Worm (Caenorhabditis elegans) whole organism, L4 larva: ENCODE data around the gene C47E12.12.

Source experiments
- D1046.2 ChIP-seq: fragments of 200-800 bp; sonication (Bioruptor generic); IDR thresholded peaks from 2 replicates; pipeline ENCODE4 v1.3.6; 2022; ENCODE audit warnings: missing genetic modification characterization, missing compliant biosample characterization
- F26F4.8 ChIP-seq: fragments of 200-800 bp; sonication (Bioruptor generic); conservative IDR thresholded peaks from 2 replicates; pipeline ENCODE4 v1.3.6; 2022; ENCODE audit warnings: missing genetic modification characterization, missing compliant biosample characterization
- T20F7.1 ChIP-seq: fragments of 200-800 bp; sonication (Bioruptor generic); optimal IDR thresholded peaks from 2 replicates; lab custom pipeline; 2018; ENCODE audit warnings: mild to moderate bottlenecking, missing genetic modification characterization, missing compliant biosample characterization
- Y5F2A.4 ChIP-seq: fragments of 200-800 bp; sonication (Bioruptor generic); optimal IDR thresholded peaks from 2 replicates; lab custom pipeline; 2018; ENCODE audit warnings: mild to moderate bottlenecking, missing genetic modification characterization, missing compliant biosample characterization
- Y75B8A.6 ChIP-seq: fragments of 200-800 bp; sonication (Bioruptor generic); IDR thresholded peaks from 2 replicates; pipeline ENCODE4 v1.3.6; 2022; ENCODE audit warnings: missing genetic modification reagents, missing genetic modification characterization, missing compliant biosample characterization
- ZK337.2 ChIP-seq: fragments of 200-800 bp; sonication (Bioruptor generic); IDR thresholded peaks from 2 replicates; pipeline ENCODE4 v1.3.6; 2022; ENCODE audit warnings: missing genetic modification reagents, missing genetic modification characterization, missing compliant biosample characterization
- ZK546.5 ChIP-seq, 2 experiments: sonication (generic microtip); optimal IDR thresholded peaks; 2 replicates each; lab custom pipeline; 2017; ENCODE audit warnings: missing biosample characterization in 2 of 2, missing genetic modification characterization in 2 of 2
- aha-1 ChIP-seq: fragments of 150-350 bp; peaks from one replicate; lab custom pipeline; 2014; ENCODE audit warnings: missing biosample characterization, missing genetic modification characterization
- aly-2 ChIP-seq: sonication (generic microtip); optimal IDR thresholded peaks from 2 replicates; lab custom pipeline; 2018; ENCODE audit warnings: missing biosample characterization, missing genetic modification characterization
- ceh-20 ChIP-seq: fragments of 200-800 bp; sonication (Bioruptor generic); IDR thresholded peaks from 2 replicates; pipeline ENCODE4 v1.3.6; 2022; ENCODE audit warnings: missing genetic modification reagents, missing genetic modification characterization, missing compliant biosample characterization
- ceh-62 ChIP-seq: sonication (generic microtip); optimal IDR thresholded peaks from 2 replicates; lab custom pipeline; 2017; ENCODE audit warnings: missing biosample characterization, missing genetic modification characterization
- ceh-82 ChIP-seq: sonication (generic microtip); optimal IDR thresholded peaks from 2 replicates; lab custom pipeline; 2017; ENCODE audit warnings: missing biosample characterization, missing genetic modification characterization
- cey-2 ChIP-seq: sonication (generic microtip); optimal IDR thresholded peaks from 3 replicates; lab custom pipeline; 2017; ENCODE audit warnings: missing genetic modification characterization, mild to moderate bottlenecking, missing compliant biosample characterization, antibody characterized with exemption, borderline replicate concordance; ENCODE audit not compliant: insufficient read depth
- daf-12 ChIP-seq: fragments of 150-350 bp; optimal IDR thresholded peaks from 2 replicates; lab custom pipeline; 2014; ENCODE audit warnings: missing biosample characterization, missing genetic modification reagents, missing genetic modification characterization
- daf-16 ChIP-seq, 3 experiments: sonication (generic microtip); optimal IDR thresholded peaks; 2 replicates each; lab custom pipeline; 2016 to 2017; ENCODE audit warnings: missing genetic modification characterization in 3 of 3, missing genetic modification reagents in 3 of 3, mild to moderate bottlenecking in 2 of 3, missing compliant biosample characterization in 2 of 3, missing biosample characterization in 1 of 3, moderate library complexity in 1 of 3
- daf-8 ChIP-seq: fragments of 200-800 bp; sonication (Bioruptor generic); IDR thresholded peaks from 2 replicates; pipeline ENCODE4 v1.3.6; 2022; ENCODE audit warnings: missing genetic modification characterization, missing compliant biosample characterization
- dve-1 ChIP-seq: sonication (generic microtip); optimal IDR thresholded peaks from 2 replicates; lab custom pipeline; 2017; ENCODE audit warnings: antibody characterized with exemption, mild to moderate bottlenecking, missing genetic modification characterization, missing compliant biosample characterization; ENCODE audit not compliant: insufficient read depth
- egl-43 ChIP-seq: fragments of 200-800 bp; sonication (Bioruptor generic); IDR thresholded peaks from 2 replicates; pipeline ENCODE4 v1.3.6; 2022; ENCODE audit warnings: missing genetic modification reagents, missing genetic modification characterization, missing compliant biosample characterization
- fkh-10 ChIP-seq: fragments of 150-350 bp; optimal IDR thresholded peaks from 2 replicates; lab custom pipeline; 2014; ENCODE audit warnings: missing biosample characterization, missing genetic modification reagents, missing genetic modification characterization
- hif-1 ChIP-seq, 2 experiments: sonication (generic microtip); optimal IDR thresholded peaks; 2 replicates each; lab custom pipeline; 2016 to 2017; ENCODE audit warnings: missing compliant biosample characterization in 2 of 2, missing genetic modification characterization in 2 of 2, missing genetic modification reagents in 2 of 2, missing genotype in 2 of 2, mild to moderate bottlenecking in 1 of 2
- lsy-2 ChIP-seq, 2 experiments: fragments of 150-350 bp in 1 of 2; sonication (generic microtip) in 1 of 2; optimal IDR thresholded peaks; 2 replicates each; lab custom pipeline; 2014 to 2017; ENCODE audit warnings: missing biosample characterization in 2 of 2, missing genetic modification characterization in 2 of 2
- madf-5 ChIP-seq, 2 experiments: fragments of 200-800 bp; sonication (Bioruptor generic); IDR thresholded peaks; 2 replicates each; pipeline ENCODE4 v1.3.6; 2022; ENCODE audit warnings: missing compliant biosample characterization in 2 of 2, missing genetic modification characterization in 2 of 2
- madf-9 ChIP-seq: fragments of 200-800 bp; sonication (Bioruptor generic); conservative IDR thresholded peaks from 2 replicates; pipeline ENCODE4 v1.3.6; 2022; ENCODE audit warnings: missing genetic modification reagents, missing genetic modification characterization, missing compliant biosample characterization
- mdl-1 ChIP-seq, 2 experiments: fragments of 150-350 bp in 1 of 2; sonication (generic microtip) in 1 of 2; optimal IDR thresholded peaks; 2 replicates each; lab custom pipeline; 2014 to 2017; ENCODE audit warnings: missing biosample characterization in 2 of 2, missing genetic modification characterization in 2 of 2
- mxl-3 ChIP-seq: fragments of 200-800 bp; sonication (Bioruptor generic); optimal IDR thresholded peaks from 2 replicates; lab custom pipeline; 2018; ENCODE audit warnings: mild to moderate bottlenecking, missing genetic modification characterization, missing compliant biosample characterization
- nhr-28 ChIP-seq: fragments of 150-350 bp; optimal IDR thresholded peaks from 2 replicates; lab custom pipeline; 2014; ENCODE audit warnings: missing biosample characterization, missing genetic modification characterization
- nhr-42 ChIP-seq: fragments of 200-800 bp; sonication (Bioruptor generic); IDR thresholded peaks from 2 replicates; pipeline ENCODE4 v1.3.6; 2022; ENCODE audit warnings: missing genetic modification characterization, missing compliant biosample characterization
- nhr-6 ChIP-seq: fragments of 150-350 bp; optimal IDR thresholded peaks from 2 replicates; lab custom pipeline; 2014; ENCODE audit warnings: missing biosample characterization, missing genetic modification characterization
- nhr-76 ChIP-seq: fragments of 150-350 bp; optimal IDR thresholded peaks from 2 replicates; lab custom pipeline; 2014; ENCODE audit warnings: missing biosample characterization, missing genetic modification characterization
- pha-4 ChIP-seq, 2 experiments: fragments of 150-350 bp in 1 of 2; fragments of 200-800 bp in 1 of 2; sonication (Bioruptor generic) in 1 of 2; IDR thresholded peaks in 1 of 2; optimal IDR thresholded peaks in 1 of 2; 2 replicates each; pipeline versions ENCODE4 v1.3.6 to Lab custom; 2014 to 2022; ENCODE audit warnings: missing genetic modification characterization in 2 of 2, missing genetic modification reagents in 2 of 2, missing biosample characterization in 1 of 2, missing compliant biosample characterization in 1 of 2
- php-3 ChIP-seq: fragments of 200-800 bp; sonication (Bioruptor generic); IDR thresholded peaks from 2 replicates; pipeline ENCODE4 v1.3.6; 2022; ENCODE audit warnings: missing genetic modification reagents, missing genetic modification characterization, missing compliant biosample characterization
- pqm-1 ChIP-seq: sonication (generic microtip); optimal IDR thresholded peaks from 2 replicates; lab custom pipeline; 2017; ENCODE audit warnings: missing biosample characterization, missing genetic modification characterization
- saeg-2 ChIP-seq: fragments of 200-800 bp; sonication (Bioruptor generic); IDR thresholded peaks from 2 replicates; pipeline ENCODE4 v1.3.6; 2022; ENCODE audit warnings: missing genetic modification reagents, missing genetic modification characterization, missing compliant biosample characterization
- unc-39 ChIP-seq: sonication (generic microtip); optimal IDR thresholded peaks from 2 replicates; lab custom pipeline; 2017; ENCODE audit warnings: missing biosample characterization, missing genetic modification characterization
- vab-7 ChIP-seq: fragments of 200-800 bp; sonication (Bioruptor generic); IDR thresholded peaks from 2 replicates; pipeline ENCODE4 v1.3.6; 2022; ENCODE audit warnings: missing genetic modification reagents, missing genetic modification characterization, missing compliant biosample characterization
- zag-1 ChIP-seq: fragments of 150-350 bp; optimal IDR thresholded peaks from 2 replicates; lab custom pipeline; 2014; ENCODE audit warnings: missing biosample characterization, missing genetic modification characterization
- zfp-2 ChIP-seq: sonication (generic microtip); optimal IDR thresholded peaks from 2 replicates; lab custom pipeline; 2016; ENCODE audit warnings: mild to moderate bottlenecking, missing genetic modification characterization, missing compliant biosample characterization
- zip-2 ChIP-seq: fragments of 150-350 bp; optimal IDR thresholded peaks from 2 replicates; lab custom pipeline; 2014; ENCODE audit warnings: missing biosample characterization, missing genetic modification characterization
- ztf-11 ChIP-seq: fragments of 150-350 bp; optimal IDR thresholded peaks from 2 replicates; lab custom pipeline; 2014; ENCODE audit warnings: missing biosample characterization, missing genetic modification characterization

C47E12.12 gene

DNA sequence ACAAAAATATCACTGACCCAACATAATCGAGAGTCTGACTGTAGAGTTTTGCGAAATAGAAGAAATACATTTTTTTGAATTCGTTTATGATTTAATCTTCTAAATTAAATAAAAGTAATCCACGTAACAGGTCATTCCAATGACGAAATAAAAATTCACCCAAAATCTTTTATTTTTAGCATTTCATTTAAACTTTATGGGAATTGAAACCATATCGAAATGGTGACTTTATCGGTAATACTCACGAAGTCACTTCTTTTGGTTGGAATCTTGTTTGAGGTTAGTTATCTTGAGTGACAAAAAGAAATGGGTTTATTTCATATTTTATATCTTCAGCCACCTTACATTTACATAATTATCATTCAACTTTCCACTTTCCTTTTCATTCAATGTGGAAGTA is at the start of gene C47E12.12, which contains the start of gene C47E12.10:
TSS of gene C47E12.12 (minus strand) at position 101 of the 400 bp plus-strand sequence.
TSS of gene C47E12.10 (plus strand) at position 172 of the 400 bp plus-strand sequence.
- no peak for TF ChIP-seq dve-1 (tag; lab: Kevin White, UChicago)
- no peak for TF ChIP-seq cey-2 (tag; lab: Kevin White, UChicago)
- no peak for TF ChIP-seq ceh-62 (tag; lab: Kevin White, UChicago)
- TF ChIP-seq aly-2 (tag; lab: Kevin White, UChicago), result no peak
- TF ChIP-seq lsy-2 (tag; optimal IDR thresholded peaks at IDR 0.05; lab: Kevin White, UChicago), result no peak
- no peak for TF ChIP-seq ceh-20 (GFP tag; lab: Robert Waterston, UW)
- TF ChIP-seq nhr-28 (tag; lab: Kevin White, UChicago), result no peak
- no peak for TF ChIP-seq daf-8 (GFP tag; lab: Robert Waterston, UW)
- no peak for TF ChIP-seq saeg-2
- no peak for TF ChIP-seq fkh-10 (GFP tag; lab: Kevin White, UChicago)
- TF ChIP-seq ZK546.5 (tag; optimal IDR thresholded peaks at IDR 0.05; lab: Kevin White, UChicago), result no peak
- no peak for TF ChIP-seq hif-1 (tag; optimal IDR thresholded peaks at IDR 0.05; lab: Kevin White, UChicago)
- no peak for TF ChIP-seq T20F7.1 (GFP tag; lab: Kevin White, UChicago)
- TF ChIP-seq D1046.2 (GFP tag; lab: Robert Waterston, UW), result no peak

DNA sequence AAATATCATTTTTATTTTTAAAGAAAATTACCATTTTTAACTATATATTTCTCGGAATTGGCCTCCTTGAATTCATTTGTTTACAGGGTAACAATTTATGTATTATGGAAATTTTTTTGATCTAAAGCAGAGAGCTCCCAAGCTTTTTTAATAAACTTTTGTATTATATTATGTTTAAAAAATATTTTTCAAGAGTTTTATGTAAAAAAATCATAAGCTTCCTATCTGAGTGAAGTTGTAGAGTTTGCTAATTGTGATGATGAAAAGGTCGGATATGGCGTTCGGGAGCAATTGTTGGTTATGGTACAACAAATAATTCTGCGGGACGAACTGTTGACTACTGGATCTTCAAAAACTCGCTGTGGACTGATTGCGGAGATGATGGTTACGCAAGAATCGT is 48.8 kb upstream of the C47E12.12 start, which contains the start of gene F44D12.19:
TSS of gene F44D12.19 (plus strand) at position 301 of the 400 bp plus-strand sequence.
- TF ChIP-seq nhr-42 (GFP tag; lab: Robert Waterston, UW) (no peak), Y5F2A.4 (no peak), lsy-2 (tag; optimal IDR thresholded peaks at IDR 0.05; lab: Kevin White, UChicago) (no peak), pha-4 (GFP tag; IDR thresholded peaks at IDR 0.05; lab: Robert Waterston, UW) (no peak), pha-4 (tag; optimal IDR thresholded peaks at IDR 0.05; lab: Kevin White, UChicago) (no peak), fkh-10 (GFP tag; lab: Kevin White, UChicago) (no peak), egl-43 (GFP tag; lab: Robert Waterston, UW) (no peak), ztf-11 (tag; lab: Kevin White, UChicago) (no peak), zip-2 (tag; lab: Kevin White, UChicago) (no peak), madf-9 (GFP tag; lab: Robert Waterston, UW) (no peak), ceh-82 (no peak), T20F7.1 (GFP tag; lab: Kevin White, UChicago) (no peak), zfp-2 (tag; lab: Kevin White, UChicago) (no peak), nhr-6 (tag; lab: Kevin White, UChicago) (no peak), daf-16 (GFP tag; optimal IDR thresholded peaks at IDR 0.05; lab: Kevin White, UChicago) (no peak), daf-16 (tag; optimal IDR thresholded peaks at IDR 0.05; lab: Kevin White, UChicago) (no peak), mxl-3 (GFP tag; lab: Kevin White, UChicago) (no peak)

DNA sequence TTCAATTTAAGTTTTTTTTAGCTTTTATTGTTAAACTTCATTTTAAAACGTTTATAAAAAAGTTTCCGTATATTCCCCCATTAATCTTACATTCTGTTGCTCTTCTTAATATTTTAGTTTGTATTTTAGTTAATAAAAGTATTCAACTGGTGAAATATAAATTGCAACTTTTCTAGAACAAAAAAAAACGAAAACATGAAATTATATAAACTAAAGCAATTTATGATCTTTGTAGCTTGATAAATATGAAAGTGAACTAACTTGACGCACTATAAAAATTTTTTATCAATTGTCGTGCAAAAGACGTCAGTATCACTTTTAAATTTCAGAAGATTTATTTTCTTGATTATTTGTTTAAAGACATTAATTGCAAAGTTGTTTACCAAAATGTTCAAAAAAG is 45.1 kb upstream of the C47E12.12 start, which contains the start of gene F44D12.2:
TSS of gene F44D12.2 (minus strand) at position 101 of the 400 bp plus-strand sequence.
- TF ChIP-seq aha-1 (tag; lab: Kevin White, UChicago) (peak; percentile 6), daf-16 (GFP tag; optimal IDR thresholded peaks at IDR 0.05; lab: Kevin White, UChicago) (no peak), daf-16 (tag; optimal IDR thresholded peaks at IDR 0.05; lab: Kevin White, UChicago) (peak; percentile 37), cey-2 (tag; lab: Kevin White, UChicago) (no peak), nhr-28 (tag; lab: Kevin White, UChicago) (peak; percentile 76)

DNA sequence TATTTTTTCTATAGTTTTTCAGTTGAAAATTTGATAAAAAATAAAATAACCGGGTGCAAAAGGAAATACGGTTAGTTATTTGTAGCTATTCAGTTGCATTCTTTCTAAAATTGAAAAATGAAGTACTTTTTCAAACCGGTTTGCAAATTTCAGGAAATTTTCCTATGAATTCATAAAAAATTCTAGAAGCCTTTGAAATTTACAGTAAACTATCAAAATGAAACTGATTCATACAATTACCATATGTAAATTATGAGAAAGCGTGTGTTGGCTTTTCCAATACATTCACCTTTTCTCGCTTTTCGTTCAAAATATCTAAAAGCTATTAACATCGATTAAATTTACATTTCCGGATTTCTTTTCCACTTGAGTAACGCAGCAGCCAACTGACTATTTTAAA is 44.4 kb upstream of the C47E12.12 start, which contains the start of gene ent-7:
TSS of gene ent-7 (plus strand) at position 301 of the 400 bp plus-strand sequence.
- no peak for TF ChIP-seq madf-5 (GFP tag; IDR thresholded peaks at IDR 0.05; lab: Robert Waterston, UW)
- no peak for TF ChIP-seq unc-39 (tag; lab: Kevin White, UChicago)
- TF ChIP-seq nhr-76, result no peak
- no peak for TF ChIP-seq pqm-1 (tag; lab: Kevin White, UChicago)
- no peak for TF ChIP-seq Y75B8A.6 (GFP tag; lab: Robert Waterston, UW)
- no peak for TF ChIP-seq daf-8 (GFP tag; lab: Robert Waterston, UW)
- TF ChIP-seq mdl-1 (tag; optimal IDR thresholded peaks at IDR 0.05; lab: Kevin White, UChicago), result no peak
- TF ChIP-seq F26F4.8 (GFP tag; lab: Robert Waterston, UW), result no peak
- TF ChIP-seq php-3 (GFP tag; lab: Robert Waterston, UW), result no peak
- no peak for TF ChIP-seq daf-12 (tag; lab: Kevin White, UChicago)
- TF ChIP-seq ZK337.2 (GFP tag; lab: Robert Waterston, UW), result no peak
- TF ChIP-seq pha-4 (GFP tag; IDR thresholded peaks at IDR 0.05; lab: Robert Waterston, UW), result no peak
- no peak for TF ChIP-seq pha-4 (tag; optimal IDR thresholded peaks at IDR 0.05; lab: Kevin White, UChicago)
- no peak for TF ChIP-seq zag-1 (tag; lab: Kevin White, UChicago)
- no peak for TF ChIP-seq vab-7 (GFP tag; lab: Robert Waterston, UW)
- no peak for TF ChIP-seq nhr-28 (tag; lab: Kevin White, UChicago)
